Worm (Caenorhabditis elegans) whole organism, midembryonic: ENCODE measurements around the gene ras-2.

Source experiments
- T22C8.4 ChIP-seq: fragments of 200-800 bp; sonication (Bioruptor generic); IDR thresholded peaks from 2 replicates; pipeline ENCODE4 v1.3.6; 2022; ENCODE audit warnings: missing genetic modification characterization, missing compliant biosample characterization
- cog-1 ChIP-seq: sonication (generic microtip); optimal IDR thresholded peaks from 2 replicates; lab custom pipeline; 2016; ENCODE audit warnings: missing genetic modification characterization, missing compliant biosample characterization
- flt-1 ChIP-seq: fragments of 200-800 bp; sonication (Bioruptor generic); IDR thresholded peaks from 2 replicates; pipeline ENCODE4 v1.3.6; 2022; ENCODE audit warnings: missing genetic modification characterization, missing compliant biosample characterization
- med-1 ChIP-seq: sonication (generic microtip); optimal IDR thresholded peaks from 2 replicates; lab custom pipeline; 2017; ENCODE audit warnings: missing genetic modification characterization, mild to moderate bottlenecking, missing compliant biosample characterization, antibody characterized with exemption, missing genetic modification reagents; ENCODE audit not compliant: insufficient read depth
- tab-1 ChIP-seq: fragments of 200-800 bp; sonication (Bioruptor generic); IDR thresholded peaks from 2 replicates; pipeline ENCODE4 v1.3.6; 2022; ENCODE audit warnings: missing genetic modification characterization, missing compliant biosample characterization
- ztf-23 ChIP-seq: fragments of 200-800 bp; sonication (Bioruptor generic); IDR thresholded peaks from 2 replicates; pipeline ENCODE4 v1.3.6; 2022; ENCODE audit warnings: missing genetic modification reagents, missing genetic modification characterization, missing compliant biosample characterization
- ztf-29 ChIP-seq: fragments of 200-800 bp; sonication (Bioruptor generic); IDR thresholded peaks from 2 replicates; pipeline ENCODE4 v1.3.6; 2022; ENCODE audit warnings: missing genetic modification reagents, missing genetic modification characterization, missing compliant biosample characterization

DNA sequence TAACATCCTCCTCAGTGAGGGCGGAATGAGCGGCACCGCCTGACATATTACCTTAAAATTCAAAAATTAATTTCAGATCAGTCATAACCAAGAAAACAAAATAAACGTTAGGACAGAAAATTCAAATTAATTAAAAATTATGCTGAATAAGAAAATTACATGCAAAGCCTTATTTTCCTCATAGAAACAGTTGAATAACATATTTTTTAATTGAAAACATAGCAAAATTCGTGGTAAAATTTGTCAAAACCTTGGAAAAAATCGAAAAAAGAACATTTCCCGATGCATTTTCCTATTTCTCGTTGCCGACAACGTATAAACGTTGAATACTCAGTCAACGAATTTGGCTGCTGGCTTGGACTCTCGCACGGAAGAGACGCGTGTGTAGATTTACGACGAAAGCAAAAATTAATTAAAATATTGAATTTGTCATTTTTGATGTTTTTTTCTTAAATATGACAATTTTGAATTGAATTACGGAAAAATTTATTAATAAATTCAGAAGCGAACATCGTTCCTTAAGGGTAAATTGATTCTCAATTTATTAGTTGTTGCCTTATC is 14.2 kb upstream of the ras-2 start, which contains the start of the genes rps-0 and rbg-3:
- TF ChIP-seq T22C8.4 (GFP tag; lab: Robert Waterston, UW) (no peak), flt-1 (GFP tag; lab: Robert Waterston, UW) (no peak), med-1 (GFP tag; lab: Kevin White, UChicago) (no peak), ztf-29 (0 out of 2 replicates have a peak, but pooled peaks have one; percentile 21), tab-1 (GFP tag; lab: Robert Waterston, UW) (no peak), ztf-23 (GFP tag; lab: Robert Waterston, UW) (peak; percentile 71; the same call in 1 of the 2 replicates), cog-1 (tag; lab: Kevin White, UChicago) (peak; percentile 41)
